Fruit fly (Drosophila melanogaster) whole organism, pupa: Measurements from ENCODE around the gene CG14073.

Source experiments
- CG12605 ChIP-seq: fragments of 200-800 bp; sonication (Bioruptor generic); IDR thresholded peaks from 2 replicates; pipeline ENCODE4 v1.3.6; 2022; ENCODE audit warnings: missing biosample characterization, missing genetic modification characterization
- CG8301 ChIP-seq: fragments of 200-800 bp; sonication (Bioruptor generic); optimal IDR thresholded peaks from 2 replicates; lab custom pipeline; 2018; ENCODE audit warnings: missing biosample characterization, mild to moderate bottlenecking, missing genetic modification characterization
- CG9948 ChIP-seq: fragments of 200-800 bp; sonication (Bioruptor generic); optimal IDR thresholded peaks from 2 replicates; lab custom pipeline; 2018; ENCODE audit warnings: missing biosample characterization, mild to moderate bottlenecking, missing genetic modification characterization, moderate library complexity
- EcR ChIP-seq: fragments of 200-800 bp; sonication (Bioruptor generic); optimal IDR thresholded peaks from 3 replicates; lab custom pipeline; 2019; ENCODE audit warnings: missing biosample characterization, missing genetic modification characterization, mild to moderate bottlenecking, moderate library complexity, missing genetic modification reagents
- Pif1B ChIP-seq: fragments of 200-800 bp; sonication (Bioruptor generic); optimal IDR thresholded peaks from 3 replicates; lab custom pipeline; 2016; ENCODE audit warnings: missing biosample characterization, missing genetic modification characterization
- fd96Ca ChIP-seq: fragments of 200-800 bp; sonication (Bioruptor generic); IDR thresholded peaks from 3 replicates; pipeline ENCODE4 v1.3.6; 2022; ENCODE audit warnings: missing biosample characterization, missing genetic modification characterization
- gl ChIP-seq: fragments of 200-800 bp; sonication (Bioruptor generic); optimal IDR thresholded peaks from 2 replicates; lab custom pipeline; 2018; ENCODE audit warnings: missing biosample characterization, mild to moderate bottlenecking, missing genetic modification characterization
- rn ChIP-seq: fragments of 200-800 bp; sonication (Bioruptor generic); IDR thresholded peaks from 2 replicates; pipeline ENCODE4 v1.3.6; 2022; ENCODE audit warnings: missing biosample characterization, missing genetic modification characterization

DNA sequence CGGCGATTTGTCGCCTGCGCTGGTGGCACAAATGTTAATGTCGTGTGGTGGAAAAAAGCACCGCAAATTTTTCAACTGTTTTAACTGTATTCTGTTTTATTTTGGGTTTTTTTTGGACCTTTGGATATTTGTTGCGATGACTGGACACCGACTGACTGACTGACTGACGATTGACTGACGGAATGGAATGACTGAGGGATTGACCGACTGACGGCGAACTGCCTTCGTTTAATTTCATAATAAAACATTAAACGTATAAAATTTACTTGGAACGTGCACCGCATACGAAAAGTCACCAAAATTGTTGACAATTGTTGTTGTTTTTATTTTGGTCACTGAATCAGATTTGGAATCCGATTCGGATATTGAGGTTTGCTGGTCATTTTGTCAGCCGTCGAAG lies 50.7 kb downstream of the CG14073 start:
- TF ChIP-seq CG8301 (tag; lab: Kevin White, UChicago) (no peak), fd96Ca (GFP tag; lab: Robert Waterston, UW) (no peak), Pif1B (GFP tag; lab: Kevin White, UChicago) (no peak), EcR (GFP tag; lab: Kevin White, UChicago) (no peak), gl (tag; lab: Kevin White, UChicago) (no peak), CG9948 (tag; lab: Kevin White, UChicago) (no peak), rn (GFP tag; lab: Robert Waterston, UW) (no peak), CG12605 (GFP tag; lab: Robert Waterston, UW) (no peak)
